Fruit fly (Drosophila melanogaster) S2 (cell line): ENCODE data around the gene CHES-1-like.

Experiments used
- CG8478 ChIP-seq: fragments of >200 bp; optimal IDR thresholded peaks from 2 replicates; lab custom pipeline; 2018
- CTCF ChIP-seq, 2 experiments: fragments of >200 bp; optimal IDR thresholded peaks; 2 replicates each; lab custom pipeline; 2018

Gene CHES-1-like

DNA sequence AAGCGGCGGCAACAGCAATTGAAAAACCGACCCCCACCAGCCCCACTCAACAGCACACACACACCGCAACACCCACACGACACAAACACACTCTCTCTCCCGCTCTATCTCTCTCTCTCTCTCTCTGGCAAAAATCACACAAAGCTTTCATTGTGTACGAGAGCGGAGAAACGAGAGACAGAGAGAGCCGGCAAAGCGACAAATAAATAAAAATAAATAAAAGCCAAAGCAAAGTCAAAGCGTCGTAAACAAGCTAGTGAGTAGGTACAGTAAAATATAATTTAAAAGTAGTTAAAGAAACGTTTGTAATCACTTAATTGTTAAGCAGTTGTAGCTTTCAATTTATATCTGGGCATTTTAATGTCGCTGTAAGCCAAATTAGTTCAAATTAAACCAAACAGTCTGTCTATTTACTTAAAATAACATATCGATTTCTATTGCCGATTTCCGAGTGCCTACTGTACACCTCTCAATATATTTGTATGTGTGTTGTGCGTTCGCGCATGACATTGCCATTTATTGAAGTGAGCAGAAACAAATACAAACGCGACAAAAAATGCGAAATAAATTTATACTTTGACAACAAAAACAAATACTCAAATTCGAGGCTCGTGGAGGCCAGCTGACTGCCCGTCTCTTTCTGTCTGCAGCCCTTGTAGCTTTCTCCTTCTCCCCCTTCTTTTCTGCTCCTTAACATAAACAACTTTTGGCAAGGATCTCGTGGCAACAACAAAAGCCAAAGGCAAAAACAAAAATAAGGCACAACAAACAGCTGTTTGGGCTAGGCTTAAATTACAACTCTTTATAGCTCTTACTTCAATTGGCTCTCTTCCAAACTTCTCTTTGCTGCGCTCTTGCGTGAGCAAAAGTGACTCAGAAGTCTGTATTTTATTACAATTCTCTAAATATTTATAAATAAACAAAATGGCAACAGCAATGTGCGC lies 12.2 kb downstream of the CHES-1-like start:
- TF ChIP-seq CG8478 (lab: Kevin White, UChicago) (no peak), CTCF (optimal IDR thresholded peaks at IDR 0.05; lab: Kevin White, UChicago) (no peak)

DNA sequence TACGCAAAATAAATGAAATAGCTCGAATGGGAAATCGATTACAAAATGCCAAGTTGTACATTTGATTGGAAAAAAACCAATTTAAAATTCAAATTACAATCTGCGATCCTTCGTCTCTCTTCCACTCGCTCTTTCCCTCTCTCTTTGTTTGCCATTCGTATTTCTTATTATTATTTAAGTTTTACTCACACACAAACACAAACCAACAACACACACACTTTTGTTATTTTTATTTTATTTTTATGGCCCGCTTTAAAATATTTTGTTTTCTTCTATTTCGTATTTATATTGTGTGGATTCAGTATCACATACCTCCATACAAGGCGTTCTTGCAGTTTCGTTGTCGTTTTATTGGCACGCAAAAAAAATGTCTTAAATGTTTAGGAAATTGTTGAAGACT lies 13.0 kb downstream of the CHES-1-like start:
- no peak for TF ChIP-seq CTCF (optimal IDR thresholded peaks at IDR 0.05; lab: Kevin White, UChicago)
- no peak for TF ChIP-seq CG8478 (lab: Kevin White, UChicago)

DNA sequence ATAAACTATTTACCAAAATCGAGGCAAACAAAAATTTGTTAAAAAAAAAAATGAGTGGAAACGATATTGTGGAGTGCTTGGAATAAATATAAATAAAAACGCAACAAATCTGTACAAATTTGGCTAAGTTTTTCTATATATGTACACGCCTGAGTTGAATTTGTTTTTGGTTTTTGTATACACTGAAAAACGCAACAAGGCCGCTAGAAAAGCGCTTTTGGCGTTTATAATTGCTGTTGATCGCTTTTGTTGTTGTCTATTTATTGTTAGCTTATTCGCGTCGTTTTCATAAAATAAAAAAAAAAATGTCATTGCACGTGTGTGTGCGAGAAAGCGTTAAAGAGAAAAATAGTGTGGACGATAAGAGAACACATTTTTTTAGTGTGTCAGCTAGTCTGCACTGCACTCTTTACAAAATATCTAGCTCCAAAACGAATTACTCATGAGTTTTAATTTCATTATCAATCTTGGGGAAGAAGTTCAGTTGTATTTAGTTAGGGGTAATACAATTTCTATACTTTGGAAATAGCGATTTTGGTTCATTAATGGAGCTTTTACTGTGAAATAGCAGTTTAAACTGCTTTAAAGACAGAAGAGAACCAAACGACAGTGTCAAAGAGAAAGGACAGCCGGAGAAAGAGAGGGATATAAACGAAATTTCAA lies 13.7 kb downstream of the CHES-1-like start:
- no peak for TF ChIP-seq CTCF (optimal IDR thresholded peaks at IDR 0.05; lab: Kevin White, UChicago)
- TF ChIP-seq CG8478 (lab: Kevin White, UChicago) = no peak

DNA sequence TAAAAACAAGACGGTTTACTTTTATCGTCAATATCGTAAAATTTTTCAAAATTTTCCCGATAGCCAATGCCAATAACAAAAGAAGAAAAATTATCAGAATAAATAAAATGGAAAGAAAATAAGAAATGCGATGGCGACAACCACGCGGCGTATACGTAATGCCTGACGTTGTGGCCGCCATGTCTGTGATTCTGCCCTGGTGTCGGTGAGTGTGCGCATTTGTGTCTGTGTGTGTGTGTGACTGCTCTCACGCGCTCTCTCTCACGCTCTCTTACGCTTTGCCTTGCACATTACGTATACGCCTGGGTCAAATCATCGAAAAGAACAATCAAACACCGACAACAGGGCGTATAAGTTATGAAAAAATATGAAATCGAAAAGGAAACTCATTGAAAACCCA lies 14.3 kb downstream of the CHES-1-like start:
- no peak for TF ChIP-seq CTCF (optimal IDR thresholded peaks at IDR 0.05; lab: Kevin White, UChicago)
- TF ChIP-seq CG8478 (lab: Kevin White, UChicago) = no peak

DNA sequence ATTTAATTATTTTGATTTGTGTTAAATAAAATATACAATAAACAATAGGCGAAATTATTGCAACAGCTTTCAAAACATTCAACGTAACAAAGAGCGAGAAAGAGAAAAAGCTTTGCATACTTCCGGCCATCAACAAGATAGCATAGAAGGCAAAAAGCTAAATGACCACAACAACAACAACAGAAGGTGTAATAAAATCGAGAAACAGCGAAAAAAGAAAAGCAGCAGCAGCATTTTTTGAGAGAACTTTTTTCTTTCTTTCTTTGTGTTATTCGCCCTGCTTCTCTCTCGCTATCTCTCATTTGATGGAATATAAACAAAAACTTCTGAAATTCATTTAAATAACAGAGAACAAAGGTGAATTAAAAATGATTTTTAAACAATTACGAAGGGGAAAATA lies 15.0 kb downstream of the CHES-1-like start:
- TF ChIP-seq CG8478 (lab: Kevin White, UChicago) (no peak), CTCF (optimal IDR thresholded peaks at IDR 0.05; lab: Kevin White, UChicago) (no peak)

DNA sequence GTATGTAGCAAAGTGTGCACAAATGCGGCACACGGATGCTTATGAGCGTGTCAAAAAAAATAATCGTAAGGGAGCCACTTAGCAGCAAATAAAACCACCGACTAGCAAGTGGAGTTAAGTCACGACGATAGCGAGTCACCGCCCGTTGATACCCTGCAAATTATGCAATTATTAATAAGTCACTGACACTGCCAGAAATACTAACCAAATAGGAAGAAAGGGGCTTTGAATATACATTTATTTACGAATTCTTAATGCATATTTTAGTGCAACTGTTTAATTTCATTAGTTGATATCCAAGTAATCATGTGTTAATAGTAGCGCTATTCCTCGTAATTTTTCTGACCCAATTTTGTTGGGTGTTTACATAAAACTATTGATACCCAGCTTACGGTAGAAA lies 15.8 kb downstream of the CHES-1-like start:
- no peak for TF ChIP-seq CG8478 (lab: Kevin White, UChicago)

DNA sequence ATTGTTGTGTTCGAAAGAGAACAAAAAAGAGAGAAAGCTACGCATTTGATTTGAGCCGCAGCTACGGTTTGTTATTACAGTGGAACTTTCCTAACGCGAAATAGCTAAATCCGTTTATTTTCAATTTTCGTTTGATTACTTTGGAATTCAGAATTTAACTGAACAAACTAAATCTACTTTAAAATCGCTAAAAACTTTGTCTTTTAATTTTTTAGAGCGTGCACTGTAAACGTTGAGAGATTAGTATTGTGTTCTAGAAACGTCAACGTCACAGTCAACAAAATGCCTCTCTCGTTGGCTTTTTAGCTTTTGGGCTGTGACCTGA lies 16.5 kb downstream of the CHES-1-like start:
- TF ChIP-seq CG8478 (lab: Kevin White, UChicago) = no peak
- TF ChIP-seq CTCF (optimal IDR thresholded peaks at IDR 0.05; lab: Kevin White, UChicago) = no peak

DNA sequence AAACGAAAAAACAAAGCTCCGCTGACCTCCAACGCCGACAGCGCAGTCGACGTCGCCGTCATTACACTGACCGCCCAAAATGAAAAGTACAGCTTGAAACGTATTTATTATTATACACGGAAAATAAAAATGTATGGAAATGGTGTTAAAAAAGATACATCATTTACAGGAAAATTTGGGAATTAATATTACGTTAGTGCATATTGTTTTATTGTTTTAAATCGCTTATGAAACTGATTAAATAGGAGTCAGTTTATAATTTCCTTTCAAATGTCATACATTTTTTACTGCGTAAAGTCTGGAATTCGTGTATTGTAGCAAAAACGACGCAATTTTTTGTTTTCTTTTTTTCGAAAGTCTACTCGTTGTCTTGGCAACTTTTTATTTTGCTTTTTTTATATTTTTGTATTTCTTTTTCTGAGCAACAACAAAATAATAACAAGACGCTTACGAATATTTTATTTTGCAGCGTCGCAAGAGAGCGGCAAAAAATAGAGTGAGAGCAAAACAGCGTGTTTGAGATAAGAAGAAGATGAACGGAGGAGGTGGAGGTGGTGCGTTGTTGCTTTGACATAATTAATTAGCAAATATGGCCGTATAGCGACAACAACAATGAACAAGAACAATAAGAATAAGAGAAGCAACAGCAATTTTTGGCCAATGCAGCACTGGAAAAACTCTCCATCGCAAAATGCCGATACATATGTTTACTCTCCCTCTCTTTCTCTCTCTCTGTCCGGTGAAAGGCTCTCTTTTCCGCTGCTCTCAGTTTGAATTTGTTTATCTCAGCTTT lies 17.0 kb downstream of the CHES-1-like start:
- TF ChIP-seq CG8478 (lab: Kevin White, UChicago) (no peak), CTCF (optimal IDR thresholded peaks at IDR 0.05; lab: Kevin White, UChicago) (no peak)

DNA sequence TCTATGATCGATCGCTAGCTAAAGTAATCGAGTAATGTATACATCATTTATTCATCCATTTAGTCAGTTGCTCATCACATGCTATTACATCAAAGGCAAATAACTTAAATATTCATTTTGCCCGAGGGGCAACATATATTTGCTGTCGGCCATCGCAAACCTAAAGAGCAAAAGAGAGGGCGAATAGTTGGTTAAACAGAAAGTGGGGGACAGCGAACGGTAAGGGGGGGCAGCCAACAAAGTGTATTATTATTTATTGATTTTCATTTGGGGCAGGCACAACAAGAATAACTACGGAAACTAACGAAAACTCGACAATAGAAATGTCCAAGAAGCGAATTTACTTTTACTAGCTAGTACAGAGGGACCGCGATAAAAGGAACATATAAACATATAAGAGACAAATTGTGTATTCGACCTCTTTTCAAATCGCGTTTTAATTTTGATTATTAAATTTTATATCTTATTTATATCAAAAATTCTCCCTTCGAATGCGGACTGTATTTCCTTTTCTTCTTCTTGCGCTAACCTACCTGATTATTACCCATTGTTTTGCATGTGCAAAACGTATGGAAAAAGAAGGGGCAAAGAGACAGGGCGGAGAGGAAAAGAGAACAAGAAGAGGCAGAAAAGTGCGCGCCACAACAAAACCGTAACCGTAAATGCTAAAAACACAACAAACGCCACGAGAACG lies 17.8 kb downstream of the CHES-1-like start:
- TF ChIP-seq CG8478 (lab: Kevin White, UChicago) (no peak), CTCF (optimal IDR thresholded peaks at IDR 0.05; lab: Kevin White, UChicago) (no peak)

DNA sequence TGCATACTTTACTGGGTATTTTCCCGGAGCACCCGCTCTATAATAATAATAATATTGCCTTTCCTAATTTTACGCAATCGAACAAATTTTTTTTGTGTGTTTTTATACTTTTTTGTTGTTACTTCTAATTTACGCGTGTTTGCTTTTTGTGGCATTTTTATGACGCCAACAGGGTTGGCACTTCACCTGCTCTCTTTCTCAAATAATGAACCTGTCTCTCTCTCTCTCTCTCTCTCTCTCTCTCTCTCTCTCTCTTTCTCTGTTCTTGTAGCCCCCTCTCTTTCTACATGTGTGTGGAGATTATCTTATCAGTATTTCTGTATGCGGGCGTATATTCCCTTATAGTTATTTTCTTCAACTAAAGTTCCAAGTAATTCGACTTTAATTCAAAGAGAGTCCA lies 18.5 kb downstream of the CHES-1-like start:
- TF ChIP-seq CTCF (optimal IDR thresholded peaks at IDR 0.05; lab: Kevin White, UChicago) (no peak), CG8478 (lab: Kevin White, UChicago) (no peak)

DNA sequence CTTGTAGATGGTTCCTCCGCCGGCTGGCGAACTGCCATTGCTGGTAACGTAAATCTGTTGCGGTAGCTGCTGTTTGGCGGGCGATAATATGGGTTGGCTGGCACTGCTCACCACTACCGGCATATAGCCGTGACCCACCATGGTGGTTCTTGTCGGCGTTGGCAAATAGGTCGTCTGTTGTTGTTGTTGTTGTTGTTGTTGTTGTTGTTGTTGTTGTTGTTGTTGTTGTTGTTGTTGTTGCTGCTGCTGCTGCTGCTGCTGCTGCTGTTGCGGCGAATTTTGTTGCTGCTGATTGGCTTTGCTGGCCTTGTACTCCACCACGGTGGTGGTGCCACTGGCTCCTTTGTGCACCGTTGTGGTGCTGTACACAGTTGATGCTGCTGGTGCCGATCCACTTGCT lies 20.3 kb downstream of the CHES-1-like start:
- no peak for TF ChIP-seq CG8478 (lab: Kevin White, UChicago)

DNA sequence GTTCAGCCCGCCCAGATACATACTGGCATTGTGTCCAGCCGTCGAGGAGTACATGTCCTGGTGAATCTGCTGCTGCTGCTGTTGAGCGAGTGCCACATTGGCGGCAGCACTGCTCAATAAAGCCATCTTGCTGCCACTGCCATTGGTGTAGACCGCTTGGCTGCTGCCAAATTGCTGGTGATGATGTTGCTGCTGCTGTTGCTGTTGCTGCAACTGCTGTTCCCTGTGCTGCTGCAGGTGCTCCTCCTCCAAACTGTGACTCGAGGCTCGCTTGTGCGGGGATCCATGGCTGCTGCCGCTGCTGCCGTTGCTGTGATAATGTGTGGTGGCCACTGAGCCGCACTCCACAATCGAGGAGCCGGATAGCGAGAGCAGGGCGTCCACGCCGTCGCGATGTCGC lies 23.1 kb downstream of the CHES-1-like start:
- TF ChIP-seq CG8478 (lab: Kevin White, UChicago) = no peak
- no peak for TF ChIP-seq CTCF (optimal IDR thresholded peaks at IDR 0.05; lab: Kevin White, UChicago)

DNA sequence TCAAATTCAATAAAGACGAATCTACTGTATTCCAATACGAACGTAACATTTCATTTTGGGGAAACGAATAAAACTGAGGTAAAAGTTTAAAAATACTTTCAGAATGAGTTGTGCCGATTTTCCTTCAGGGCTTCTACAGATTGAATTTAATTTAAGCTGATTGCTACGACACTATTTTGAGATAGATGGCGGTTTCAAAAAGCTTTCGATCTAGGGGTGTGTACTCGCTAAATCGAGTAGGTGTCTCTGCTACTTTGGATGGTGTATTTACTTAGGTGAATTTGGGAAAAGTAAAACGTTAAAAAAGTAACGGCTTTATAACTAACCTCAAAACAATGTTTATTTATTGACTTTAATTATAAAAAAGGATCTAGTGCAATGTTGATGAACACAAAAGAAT lies 30.4 kb downstream of the CHES-1-like start:
- TF ChIP-seq CG8478 (lab: Kevin White, UChicago) = no peak
- peak; percentile 88 to 92 for TF ChIP-seq CTCF (optimal IDR thresholded peaks at IDR 0.05; lab: Kevin White, UChicago)

DNA sequence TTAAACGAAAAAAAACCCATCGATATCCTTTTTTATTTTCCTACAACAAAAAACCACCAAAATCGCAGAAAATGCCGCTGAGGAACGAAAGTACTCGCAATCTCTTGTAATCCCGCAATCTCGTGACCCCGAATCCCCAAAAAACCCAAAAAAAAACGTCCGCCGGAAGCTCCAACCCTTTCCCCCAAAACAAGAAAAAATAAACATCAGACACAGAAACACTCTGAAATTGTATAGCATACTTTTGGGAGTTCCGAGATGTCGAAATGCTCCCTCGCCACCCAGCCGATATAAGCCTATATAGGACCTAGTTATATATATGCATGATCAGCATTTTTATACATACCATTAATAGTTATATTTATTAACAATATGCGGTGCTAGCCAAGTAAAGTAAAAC lies 32.3 kb downstream of the CHES-1-like start:
- TF ChIP-seq CTCF (optimal IDR thresholded peaks at IDR 0.05; lab: Kevin White, UChicago) (peak in 1 of 2 experiments; percentile 15), CG8478 (lab: Kevin White, UChicago) (no peak)
